Fruit fly (Drosophila melanogaster) whole organism, prepupa: ENCODE measurements around the gene CG1578.

Experiments used
- CG11762 ChIP-seq: fragments of 200-800 bp; sonication (Bioruptor generic); optimal IDR thresholded peaks from 3 replicates; lab custom pipeline; 2016; ENCODE audit warnings: missing biosample characterization, missing genetic modification characterization; ENCODE audit not compliant: insufficient read depth
- CG16779 ChIP-seq: fragments of 200-800 bp; sonication (Bioruptor generic); optimal IDR thresholded peaks from 3 replicates; lab custom pipeline; 2017; ENCODE audit warnings: missing biosample characterization, mild to moderate bottlenecking, missing genetic modification characterization
- CG3032 ChIP-seq: fragments of 200-800 bp; optimal IDR thresholded peaks from 2 replicates; lab custom pipeline; 2019; ENCODE audit warnings: missing biosample characterization, mild to moderate bottlenecking, missing genetic modification characterization, moderate library complexity
- CG32006 ChIP-seq: fragments of 200-800 bp; sonication (Bioruptor generic); optimal IDR thresholded peaks from 3 replicates; lab custom pipeline; 2017; ENCODE audit warnings: missing biosample characterization, mild to moderate bottlenecking, missing genetic modification characterization
- CG34406 ChIP-seq: fragments of 200-800 bp; sonication (Bioruptor generic); optimal IDR thresholded peaks from 3 replicates; lab custom pipeline; 2016; ENCODE audit warnings: missing biosample characterization, missing genetic modification characterization
- CG3919 ChIP-seq: fragments of 200-800 bp; sonication (Bioruptor generic); optimal IDR thresholded peaks from 3 replicates; lab custom pipeline; 2016; ENCODE audit warnings: missing biosample characterization, missing genetic modification characterization
- CG6792 ChIP-seq: fragments of 200-800 bp; sonication (Bioruptor generic); optimal IDR thresholded peaks from 3 replicates; lab custom pipeline; 2016; ENCODE audit warnings: missing biosample characterization, missing genetic modification characterization
- CG8632 ChIP-seq: fragments of 200-800 bp; sonication (Bioruptor generic); optimal IDR thresholded peaks from 3 replicates; lab custom pipeline; 2016; ENCODE audit warnings: missing biosample characterization, missing genetic modification characterization
- Ets96B ChIP-seq: fragments of 200-800 bp; optimal IDR thresholded peaks from 2 replicates; lab custom pipeline; 2019; ENCODE audit warnings: missing biosample characterization, mild to moderate bottlenecking, missing genetic modification characterization, moderate library complexity
- Hr38 ChIP-seq: sonication (Bioruptor generic); optimal IDR thresholded peaks from 2 replicates; lab custom pipeline; 2016; ENCODE audit warnings: missing biosample characterization, missing genetic modification characterization
- Hr4 ChIP-seq: fragments of 200-800 bp; sonication (Bioruptor generic); optimal IDR thresholded peaks from 3 replicates; lab custom pipeline; 2016; ENCODE audit warnings: missing biosample characterization, missing genetic modification characterization
- Met ChIP-seq: fragments of 200-800 bp; sonication (Bioruptor generic); optimal IDR thresholded peaks from 3 replicates; lab custom pipeline; 2016; ENCODE audit warnings: missing biosample characterization, missing genetic modification characterization
- Sox102F ChIP-seq: fragments of 200-800 bp; sonication (Bioruptor generic); optimal IDR thresholded peaks from 2 replicates; lab custom pipeline; 2016; ENCODE audit warnings: missing biosample characterization, mild to moderate bottlenecking, missing genetic modification characterization
- fd59A ChIP-seq: fragments of 200-800 bp; sonication (Bioruptor generic); optimal IDR thresholded peaks from 2 replicates; lab custom pipeline; 2017; ENCODE audit warnings: missing biosample characterization, mild to moderate bottlenecking, missing genetic modification characterization, missing genetic modification reagents

DNA sequence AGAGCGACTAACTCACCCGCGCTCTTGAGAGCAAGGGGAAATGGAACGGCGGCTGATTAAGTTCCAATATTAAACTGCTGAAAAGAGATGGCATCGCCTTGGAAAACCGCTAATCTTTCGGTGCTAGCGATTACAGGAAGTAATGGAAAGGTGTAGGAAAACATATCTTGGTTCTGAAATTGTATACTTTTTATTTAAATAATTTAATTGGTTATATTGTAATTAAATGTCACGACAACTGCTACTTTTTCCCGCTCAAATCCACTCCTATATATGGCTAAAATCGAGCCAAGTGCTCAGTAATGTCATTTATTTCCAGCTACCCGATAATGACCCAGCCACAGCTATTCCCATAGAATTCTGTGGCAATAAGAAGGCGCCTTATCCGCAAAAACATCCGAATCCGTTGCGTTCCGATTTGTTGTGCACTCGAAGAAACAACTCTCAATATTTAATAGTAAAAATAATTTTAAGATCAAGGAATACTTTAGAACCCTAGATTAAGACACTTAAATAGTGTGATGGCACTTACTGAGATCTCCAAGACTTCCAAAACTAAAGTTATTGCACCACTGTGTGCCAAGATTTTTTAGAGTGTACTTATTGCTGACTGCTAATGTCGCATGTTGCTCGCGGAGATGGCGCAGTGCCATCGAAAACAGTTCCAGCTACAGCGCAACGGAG, 28.0 kb downstream of the CG1578 start:
- TF ChIP-seq Ets96B (tag; lab: Kevin White, UChicago) (peak; percentile 84), Met (GFP tag; lab: Kevin White, UChicago) (peak; percentile 86), CG32006 (GFP tag; lab: Kevin White, UChicago) (peak; percentile 94), CG34406 (GFP tag; lab: Kevin White, UChicago) (peak; percentile 78), Hr38 (GFP tag; lab: Kevin White, UChicago) (no peak), Sox102F (GFP tag; lab: Kevin White, UChicago) (peak; percentile 88), CG3032 (peak; percentile 81), CG3919 (peak; percentile 86), CG16779 (tag; lab: Kevin White, UChicago) (peak; percentile 77), Hr4 (GFP tag; lab: Kevin White, UChicago) (peak; percentile 85), fd59A (peak; percentile 73), CG11762 (GFP tag; lab: Kevin White, UChicago) (peak; percentile 76), CG6792 (peak; percentile 83), CG8632 (GFP tag; lab: Kevin White, UChicago) (peak; percentile 79)
